Worm (Caenorhabditis elegans): ENCODE measurements around the gene mlc-4.
A peak's percentile ranks its signal among the peaks of the same experiment; 100 is the strongest.

The mlc-4 gene

ce11 chrIII:3404354-3404913 is 10.8 kb upstream of the mlc-4 start, which contains the start of the genes npp-9 and F59A2.5 (continued):
- peak; percentile 60 for TF ChIP-seq C34F6.9 (tag; optimal IDR thresholded peaks at IDR 0.05)
- no peak for TF ChIP-seq blmp-1 (tag; optimal IDR thresholded peaks at IDR 0.05; ENCODE audit: insufficient read depth)
- no peak for TF ChIP-seq mdl-1 (tag; optimal IDR thresholded peaks at IDR 0.05)
- no peak for TF ChIP-seq sma-9 (GFP tag; optimal IDR thresholded peaks at IDR 0.05)
- no peak for TF ChIP-seq sma-9 (tag; optimal IDR thresholded peaks at IDR 0.05)
- TF ChIP-seq alr-1 (tag; optimal IDR thresholded peaks at IDR 0.05): no peak
- TF ChIP-seq unc-62 (GFP tag; optimal IDR thresholded peaks at IDR 0.05): no peak
- TF ChIP-seq nhr-21 (tag; optimal IDR thresholded peaks at IDR 0.05): no peak
- TF ChIP-seq lin-39 (tag; optimal IDR thresholded peaks at IDR 0.05): no peak

- TF ChIP-seq mbf-1 (tag; optimal IDR thresholded peaks at IDR 0.05) (no peak), dmd-4 (tag; optimal IDR thresholded peaks at IDR 0.05) (no peak), nhr-129 (tag; optimal IDR thresholded peaks at IDR 0.05) (no peak), nhr-77 (tag; optimal IDR thresholded peaks at IDR 0.05) (no peak), ama-1 (optimal IDR thresholded peaks at IDR 0.05) (no peak), sem-4 (tag; optimal IDR thresholded peaks at IDR 0.05) (no peak), ztf-1 (GFP tag; conservative IDR thresholded peaks at IDR 0.05) (no peak), skn-1 (tag; optimal IDR thresholded peaks at IDR 0.05) (no peak), nhr-23 (tag; optimal IDR thresholded peaks at IDR 0.05) (no peak), Y55F3AM.14 (GFP tag; optimal IDR thresholded peaks at IDR 0.05) (no peak), lin-13 (GFP tag; optimal IDR thresholded peaks at IDR 0.05) (no peak), lin-39 (tag; optimal IDR thresholded peaks at IDR 0.05) (no peak), aly-2 (tag; optimal IDR thresholded peaks at IDR 0.05) (no peak), mdl-1 (tag; optimal IDR thresholded peaks at IDR 0.05) (no peak), unc-39 (tag; optimal IDR thresholded peaks at IDR 0.05) (no peak), alr-1 (tag; optimal IDR thresholded peaks at IDR 0.05) (no peak), nhr-237 (tag; optimal IDR thresholded peaks at IDR 0.05) (no peak)
These were observed 6.9 kb upstream of the mlc-4 start for ce11 chrIII:3400444-3400843.

ce11 chrIII:3398485-3398884 is 4.9 kb upstream of the mlc-4 start:
- peak; percentile 31 for TF ChIP-seq unc-55 (GFP tag; optimal IDR thresholded peaks at IDR 0.05)
- no peak for TF ChIP-seq egl-27 (tag; optimal IDR thresholded peaks at IDR 0.05)

- TF ChIP-seq nhr-12 (tag; optimal IDR thresholded peaks at IDR 0.05) (no peak), ztf-4 (tag; optimal IDR thresholded peaks at IDR 0.05) (peak; percentile 7), lin-13 (GFP tag; optimal IDR thresholded peaks at IDR 0.05) (peak; percentile 21)
These were observed 4.1 kb upstream of the mlc-4 start, which contains the start of gene clpf-1 for ce11 chrIII:3397678-3398077. clpf-1 (plus strand) TSS chrIII:3397743.

ce11 chrIII:3395874-3396467 is 2.4 kb upstream of the mlc-4 start, which contains the start of gene cri-3:
cri-3 (plus strand) TSS chrIII:3396355.
- TF ChIP-seq C34F6.9 (tag; optimal IDR thresholded peaks at IDR 0.05): peak; percentile 56
- peak; percentile 40 for TF ChIP-seq gmeb-1 (tag; optimal IDR thresholded peaks at IDR 0.05)
- no peak for TF ChIP-seq dmd-4 (tag; optimal IDR thresholded peaks at IDR 0.05)
- TF ChIP-seq nhr-25 (tag; optimal IDR thresholded peaks at IDR 0.05): no peak
- no peak for TF ChIP-seq ZK546.5 (tag; optimal IDR thresholded peaks at IDR 0.05)
- peak; percentile 32 for TF ChIP-seq nhr-129 (tag; optimal IDR thresholded peaks at IDR 0.05)
- TF ChIP-seq elt-1 (tag; optimal IDR thresholded peaks at IDR 0.05): no peak
- TF ChIP-seq ceh-16 (tag; optimal IDR thresholded peaks at IDR 0.05): no peak
- no peak for TF ChIP-seq mdl-1 (tag; optimal IDR thresholded peaks at IDR 0.05)
- TF ChIP-seq F13H6.1 (tag; optimal IDR thresholded peaks at IDR 0.05): no peak
- no peak for TF ChIP-seq sma-3 (GFP tag; optimal IDR thresholded peaks at IDR 0.05)
- peak in 1 of 2 experiments; percentile 41 for TF ChIP-seq lsy-2 (tag; optimal IDR thresholded peaks at IDR 0.05)
- no peak for TF ChIP-seq fos-1 (tag; optimal IDR thresholded peaks at IDR 0.05)
- TF ChIP-seq R02D3.7 (tag; optimal IDR thresholded peaks at IDR 0.05): no peak
- TF ChIP-seq sma-9 (GFP tag; optimal IDR thresholded peaks at IDR 0.05): no peak
- TF ChIP-seq sma-9 (tag; optimal IDR thresholded peaks at IDR 0.05): no peak
- TF ChIP-seq peb-1 (tag; optimal IDR thresholded peaks at IDR 0.05): no peak
- TF ChIP-seq egl-27 (tag; optimal IDR thresholded peaks at IDR 0.05): no peak
- TF ChIP-seq unc-39 (tag; optimal IDR thresholded peaks at IDR 0.05): no peak
- TF ChIP-seq unc-55 (GFP tag; optimal IDR thresholded peaks at IDR 0.05): peak; percentile 55
- peak; percentile 26 for TF ChIP-seq crh-2 (tag; optimal IDR thresholded peaks at IDR 0.05)
- TF ChIP-seq unc-62 (GFP tag; optimal IDR thresholded peaks at IDR 0.05): no peak
- no peak for TF ChIP-seq nhr-11 (tag; optimal IDR thresholded peaks at IDR 0.05)
- TF ChIP-seq aly-2 (tag; optimal IDR thresholded peaks at IDR 0.05): no peak
- TF ChIP-seq sem-4 (tag; optimal IDR thresholded peaks at IDR 0.05): no peak

All from whole organism, L2 larva.